Fruit fly (Drosophila melanogaster): ENCODE data around the gene CG8312.

- no peak for TF ChIP-seq Snoo (tag; optimal IDR thresholded peaks at IDR 0.05)
- peak; percentile 61 for TF ChIP-seq CG8159 (tag; optimal IDR thresholded peaks at IDR 0.05)
- TF ChIP-seq CG9948 (tag; optimal IDR thresholded peaks at IDR 0.05), result peak; percentile 6
- no peak for TF ChIP-seq CG34367 (tag; optimal IDR thresholded peaks at IDR 0.05)
- peak; percentile 40 for TF ChIP-seq CG15710 (tag; optimal IDR thresholded peaks at IDR 0.05)
- TF ChIP-seq EcR (GFP tag; optimal IDR thresholded peaks at IDR 0.05), result no peak
- peak; percentile 31 for TF ChIP-seq Pif1B (GFP tag; optimal IDR thresholded peaks at IDR 0.05)
- TF ChIP-seq CG14655 (GFP tag; optimal IDR thresholded peaks at IDR 0.05), result peak; percentile 25
- peak; percentile 45 for TF ChIP-seq CG17806 (tag; optimal IDR thresholded peaks at IDR 0.05)
- no peak for TF ChIP-seq rn (GFP tag; IDR thresholded peaks at IDR 0.05)
- TF ChIP-seq CG10348 (GFP tag; IDR thresholded peaks at IDR 0.05), result no peak
- TF ChIP-seq Ets98B (GFP tag; IDR thresholded peaks at IDR 0.05), result peak; percentile 40
- peak; percentile 22 for TF ChIP-seq gl (tag; optimal IDR thresholded peaks at IDR 0.05)
Measured at dm6 chr3R:9600558-9600959, 9.4 kb downstream of the CG8312 start.

Measured in whole organism, pupa.